Fruit fly (Drosophila melanogaster): Measurements from ENCODE around the gene Dus2.
A peak's percentile ranks its signal among the peaks of the same experiment; 100 is the strongest.

Gene Dus2

DNA sequence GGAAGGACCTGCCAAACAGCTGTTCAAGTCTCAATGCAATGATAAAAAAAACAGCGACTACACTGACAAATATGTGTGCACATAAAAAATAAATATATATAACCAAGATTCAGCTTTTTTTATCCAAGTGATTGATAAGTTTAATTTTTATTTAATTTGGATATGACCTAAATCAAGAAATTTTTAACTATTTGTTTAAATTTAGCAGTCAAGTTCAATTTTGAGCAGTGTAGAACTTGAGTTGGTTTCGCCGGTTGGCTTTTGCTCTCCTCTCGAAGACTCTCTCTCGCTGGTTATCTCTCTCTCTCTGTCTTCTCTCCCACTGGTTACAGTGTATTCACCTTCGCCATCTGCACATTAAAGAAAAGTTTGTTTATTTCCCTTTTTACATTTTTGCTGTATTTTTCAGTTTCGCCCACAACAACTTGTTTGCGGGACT is 19.7 kb upstream of the Dus2 start (continued):
- TF ChIP-seq cad (GFP tag; optimal IDR thresholded peaks at IDR 0.05) (no peak), CG9215 (GFP tag; IDR thresholded peaks at IDR 0.05) (peak; percentile 81), CG13424 (tag; optimal IDR thresholded peaks at IDR 0.05) (peak; percentile 88), kah (GFP tag; optimal IDR thresholded peaks at IDR 0.05) (peak; percentile 62), Lhr (GFP tag; optimal IDR thresholded peaks at IDR 0.05) (peak; percentile 69), CG17328 (GFP tag; IDR thresholded peaks at IDR 0.05) (peak; percentile 91), tin (GFP tag; optimal IDR thresholded peaks at IDR 0.05) (peak; percentile 82), CG12236 (GFP tag; optimal IDR thresholded peaks at IDR 0.05) (peak; percentile 27), dpn (GFP tag; optimal IDR thresholded peaks at IDR 0.05) (peak; percentile 83 to 86), Hmx (GFP tag; optimal IDR thresholded peaks at IDR 0.05) (peak; percentile 26), Drgx (GFP tag; IDR thresholded peaks at IDR 0.05) (peak; percentile 97), Fer3 (tag; optimal IDR thresholded peaks at IDR 0.05) (peak; percentile 89), lbe (GFP tag; optimal IDR thresholded peaks at IDR 0.05) (peak; percentile 95), PHDP (tag; optimal IDR thresholded peaks at IDR 0.05) (peak; percentile 93), Rfx (GFP tag; IDR thresholded peaks at IDR 0.05) (peak; percentile 92), maf-S (GFP tag; optimal IDR thresholded peaks at IDR 0.05) (peak; percentile 67), stwl (tag; optimal IDR thresholded peaks at IDR 0.05) (peak; percentile 6), dimm (GFP tag; IDR thresholded peaks at IDR 0.05) (peak; percentile 60; the same call in 1 of the 2 replicates), br (optimal IDR thresholded peaks at IDR 0.05) (no peak), toy (GFP tag; IDR thresholded peaks at IDR 0.05) (peak; percentile 69), cg (GFP tag; optimal IDR thresholded peaks at IDR 0.05) (no peak), tll (GFP tag; optimal IDR thresholded peaks at IDR 0.05) (no peak), Hsf (GFP tag; optimal IDR thresholded peaks at IDR 0.05) (peak; percentile 82), CG1024 (GFP tag; IDR thresholded peaks at IDR 0.05) (peak; percentile 72), tap (tag; optimal IDR thresholded peaks at IDR 0.05) (peak; percentile 86), Mrtf (GFP tag; IDR thresholded peaks at IDR 0.05) (peak; percentile 78), GATAe (GFP tag; conservative IDR thresholded peaks at IDR 0.05) (no peak), eve (GFP tag; optimal IDR thresholded peaks at IDR 0.05) (no peak), Aef1 (GFP tag; IDR thresholded peaks at IDR 0.05) (peak; percentile 84), Chrac-16 (GFP tag; optimal IDR thresholded peaks at IDR 0.05) (peak; percentile 78), yki (optimal IDR thresholded peaks at IDR 0.05) (no peak), Bteb2 (GFP tag; optimal IDR thresholded peaks at IDR 0.05) (peak; percentile 82), CG4282 (GFP tag; optimal IDR thresholded peaks at IDR 0.05) (no peak), zen2 (GFP tag; IDR thresholded peaks at IDR 0.05; ENCODE audit: partially characterized antibody) (no peak), sob (GFP tag; IDR thresholded peaks at IDR 0.05) (peak; percentile 88), mam (GFP tag; optimal IDR thresholded peaks at IDR 0.05) (peak; percentile 62), HmgD (GFP tag; optimal IDR thresholded peaks at IDR 0.05) (no peak), CG7987 (GFP tag; optimal IDR thresholded peaks at IDR 0.05) (peak; percentile 27), her (GFP tag; optimal IDR thresholded peaks at IDR 0.05) (no peak), gt (GFP tag; IDR thresholded peaks at IDR 0.05) (no peak; the same call in 1 of the 2 replicates), CG30020 (tag; optimal IDR thresholded peaks at IDR 0.05) (peak; percentile 51), CG11247 (GFP tag; IDR thresholded peaks at IDR 0.05) (peak; percentile 79), Tbp (GFP tag; optimal IDR thresholded peaks at IDR 0.05) (no peak), CG43689 (GFP tag; IDR thresholded peaks at IDR 0.05) (peak; percentile 76), Ets65A (GFP tag) (peak; percentile 88), Deaf1 (tag; optimal IDR thresholded peaks at IDR 0.05) (peak; percentile 67), E2f2 (GFP tag; IDR thresholded peaks at IDR 0.05) (peak; percentile 61), Vsx1 (GFP tag; optimal IDR thresholded peaks at IDR 0.05) (peak; percentile 58), CG6683 (GFP tag; optimal IDR thresholded peaks at IDR 0.05) (peak; percentile 79), CG13123 (GFP tag; optimal IDR thresholded peaks at IDR 0.05) (peak; percentile 64), Ravus (GFP tag; IDR thresholded peaks at IDR 0.05) (peak; percentile 64), CG16779 (GFP tag; IDR thresholded peaks at IDR 0.05) (0 out of 2 replicates have a peak, but pooled peaks have one; percentile 68), ATbp (GFP tag; optimal IDR thresholded peaks at IDR 0.05) (peak; percentile 87)

Data from whole organism, embryonic.